Worm (Caenorhabditis elegans): ENCODE results near the gene T27E7.9.

DNA sequence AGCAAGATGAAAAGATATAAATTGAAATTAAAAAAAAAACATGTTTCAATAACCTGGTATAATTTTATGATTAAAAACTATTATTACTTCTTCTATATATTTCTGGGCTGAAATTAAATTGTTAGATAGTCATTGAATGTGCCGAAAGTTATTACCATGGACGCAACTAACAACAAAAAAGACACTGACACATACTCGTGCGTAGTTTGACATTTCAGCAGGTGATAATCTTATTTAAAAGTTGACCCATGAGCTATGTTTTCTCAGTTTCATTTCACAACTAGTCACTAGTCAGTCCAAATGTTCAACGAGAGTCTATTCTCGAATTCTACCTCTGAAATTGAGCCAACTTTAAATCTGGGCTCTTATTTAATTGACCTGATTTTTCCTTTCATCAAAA is 20.5 kb downstream of the T27E7.9 start, which contains the start of gene T27E7.3:
- TF ChIP-seq elt-2 (tag; optimal IDR thresholded peaks at IDR 0.05) (no peak), zag-1 (tag; optimal IDR thresholded peaks at IDR 0.05) (no peak), unc-62 (GFP tag; optimal IDR thresholded peaks at IDR 0.05) (no peak), nhr-25 (tag; optimal IDR thresholded peaks at IDR 0.05) (no peak), tbx-2 (tag; optimal IDR thresholded peaks at IDR 0.05) (no peak)
